Fruit fly (Drosophila melanogaster) whole organism, prepupa: ENCODE results near the gene yata.

Experiments used
- CG10631 ChIP-seq: fragments of 200-800 bp; sonication (Bioruptor generic); optimal IDR thresholded peaks from 2 replicates; lab custom pipeline; 2016; ENCODE audit warnings: missing biosample characterization, missing genetic modification characterization
- CG10669 ChIP-seq: fragments of 200-800 bp; sonication (Bioruptor generic); optimal IDR thresholded peaks from 3 replicates; lab custom pipeline; 2018; ENCODE audit warnings: missing biosample characterization, mild to moderate bottlenecking, missing genetic modification characterization, moderate library complexity
- CG11762 ChIP-seq: fragments of 200-800 bp; sonication (Bioruptor generic); optimal IDR thresholded peaks from 3 replicates; lab custom pipeline; 2016; ENCODE audit warnings: missing biosample characterization, missing genetic modification characterization; ENCODE audit not compliant: insufficient read depth
- CG11902 ChIP-seq: fragments of 200-800 bp; sonication (Bioruptor generic); optimal IDR thresholded peaks from 3 replicates; lab custom pipeline; 2016; ENCODE audit warnings: missing biosample characterization, missing genetic modification characterization
- CG15336 ChIP-seq: fragments of 200-800 bp; sonication (Bioruptor generic); IDR thresholded peaks from 2 replicates; pipeline ENCODE4 v1.3.6; 2022; ENCODE audit warnings: missing biosample characterization, missing genetic modification characterization
- CG1621 ChIP-seq: fragments of 200-800 bp; sonication (Bioruptor generic); optimal IDR thresholded peaks from 3 replicates; lab custom pipeline; 2018; ENCODE audit warnings: missing biosample characterization, mild to moderate bottlenecking, missing genetic modification characterization
- CG16779 ChIP-seq: fragments of 200-800 bp; sonication (Bioruptor generic); optimal IDR thresholded peaks from 3 replicates; lab custom pipeline; 2017; ENCODE audit warnings: missing biosample characterization, mild to moderate bottlenecking, missing genetic modification characterization
- CG3032 ChIP-seq: fragments of 200-800 bp; optimal IDR thresholded peaks from 2 replicates; lab custom pipeline; 2019; ENCODE audit warnings: missing biosample characterization, mild to moderate bottlenecking, missing genetic modification characterization, moderate library complexity
- CG32006 ChIP-seq: fragments of 200-800 bp; sonication (Bioruptor generic); optimal IDR thresholded peaks from 3 replicates; lab custom pipeline; 2017; ENCODE audit warnings: missing biosample characterization, mild to moderate bottlenecking, missing genetic modification characterization
- CG34406 ChIP-seq: fragments of 200-800 bp; sonication (Bioruptor generic); optimal IDR thresholded peaks from 3 replicates; lab custom pipeline; 2016; ENCODE audit warnings: missing biosample characterization, missing genetic modification characterization
- CG3919 ChIP-seq: fragments of 200-800 bp; sonication (Bioruptor generic); optimal IDR thresholded peaks from 3 replicates; lab custom pipeline; 2016; ENCODE audit warnings: missing biosample characterization, missing genetic modification characterization
- CG4318 ChIP-seq: fragments of 200-800 bp; sonication (Bioruptor generic); optimal IDR thresholded peaks from 3 replicates; lab custom pipeline; 2017; ENCODE audit warnings: missing biosample characterization, mild to moderate bottlenecking, missing genetic modification characterization
- CG6163 ChIP-seq: fragments of 200-800 bp; sonication (Bioruptor generic); IDR thresholded peaks from 3 replicates; pipeline ENCODE4 v1.3.6; 2022; ENCODE audit warnings: missing biosample characterization, missing genetic modification characterization
- CG6276 ChIP-seq: fragments of 200-800 bp; sonication (Bioruptor generic); optimal IDR thresholded peaks from 2 replicates; lab custom pipeline; 2017; ENCODE audit warnings: missing biosample characterization, mild to moderate bottlenecking, missing genetic modification characterization
- CG6792 ChIP-seq: fragments of 200-800 bp; sonication (Bioruptor generic); optimal IDR thresholded peaks from 3 replicates; lab custom pipeline; 2016; ENCODE audit warnings: missing biosample characterization, missing genetic modification characterization
- CG6854 ChIP-seq: fragments of 200-800 bp; sonication (Bioruptor generic); optimal IDR thresholded peaks from 2 replicates; lab custom pipeline; 2017; ENCODE audit warnings: missing biosample characterization, mild to moderate bottlenecking, missing genetic modification characterization
- CG8119 ChIP-seq: fragments of 200-800 bp; sonication (Bioruptor generic); IDR thresholded peaks from 3 replicates; pipeline ENCODE4 v1.3.6; 2022; ENCODE audit warnings: missing biosample characterization, missing genetic modification characterization
- CG8632 ChIP-seq: fragments of 200-800 bp; sonication (Bioruptor generic); optimal IDR thresholded peaks from 3 replicates; lab custom pipeline; 2016; ENCODE audit warnings: missing biosample characterization, missing genetic modification characterization
- Eip78C ChIP-seq: fragments of 200-800 bp; sonication (Bioruptor generic); peaks from one replicate; lab custom pipeline; 2016; ENCODE audit warnings: missing biosample characterization, missing genetic modification characterization
- Ets21C ChIP-seq: fragments of 200-800 bp; sonication (Bioruptor generic); optimal IDR thresholded peaks from 3 replicates; lab custom pipeline; 2016; ENCODE audit warnings: missing biosample characterization, missing genetic modification characterization
- Ets96B ChIP-seq: fragments of 200-800 bp; optimal IDR thresholded peaks from 2 replicates; lab custom pipeline; 2019; ENCODE audit warnings: missing biosample characterization, mild to moderate bottlenecking, missing genetic modification characterization, moderate library complexity
- Gug ChIP-seq: fragments of 200-800 bp; sonication (Bioruptor generic); IDR thresholded peaks from 2 replicates; pipeline ENCODE4 v1.3.6; 2022; ENCODE audit warnings: missing biosample characterization, missing genetic modification characterization
- Hr39 ChIP-seq: fragments of 200-800 bp; sonication (Bioruptor generic); optimal IDR thresholded peaks from 2 replicates; lab custom pipeline; 2016; ENCODE audit warnings: missing biosample characterization, missing genetic modification characterization
- Hr4 ChIP-seq: fragments of 200-800 bp; sonication (Bioruptor generic); optimal IDR thresholded peaks from 3 replicates; lab custom pipeline; 2016; ENCODE audit warnings: missing biosample characterization, missing genetic modification characterization
- Lpt ChIP-seq: fragments of 200-800 bp; sonication (Bioruptor generic); optimal IDR thresholded peaks from 3 replicates; lab custom pipeline; 2016; ENCODE audit warnings: missing biosample characterization, missing genetic modification characterization
- Met ChIP-seq: fragments of 200-800 bp; sonication (Bioruptor generic); optimal IDR thresholded peaks from 3 replicates; lab custom pipeline; 2016; ENCODE audit warnings: missing biosample characterization, missing genetic modification characterization
- Sox15 ChIP-seq: fragments of 200-800 bp; sonication (Bioruptor generic); optimal IDR thresholded peaks from 3 replicates; lab custom pipeline; 2016; ENCODE audit warnings: missing biosample characterization, missing genetic modification characterization
- acj6 ChIP-seq: fragments of 200-800 bp; sonication (Bioruptor generic); optimal IDR thresholded peaks from 3 replicates; lab custom pipeline; 2016; ENCODE audit warnings: missing biosample characterization, missing genetic modification characterization
- cyc ChIP-seq: fragments of 200-800 bp; sonication (Bioruptor generic); optimal IDR thresholded peaks from 3 replicates; lab custom pipeline; 2016; ENCODE audit warnings: missing biosample characterization, missing genetic modification characterization
- eg ChIP-seq: fragments of 200-800 bp; sonication (Bioruptor generic); IDR thresholded peaks from 3 replicates; pipeline ENCODE4 v1.3.6; 2022; ENCODE audit warnings: missing biosample characterization, missing genetic modification characterization
- esn ChIP-seq: fragments of 200-800 bp; sonication (Bioruptor generic); optimal IDR thresholded peaks from 2 replicates; lab custom pipeline; 2016; ENCODE audit warnings: missing biosample characterization, mild to moderate bottlenecking, missing genetic modification characterization, moderate library complexity
- fd85E ChIP-seq: fragments of 200-800 bp; sonication (Bioruptor generic); optimal IDR thresholded peaks from 3 replicates; lab custom pipeline; 2016; ENCODE audit warnings: missing biosample characterization, missing genetic modification characterization
- lz ChIP-seq: fragments of 200-800 bp; sonication (Bioruptor generic); optimal IDR thresholded peaks from 3 replicates; lab custom pipeline; 2016; ENCODE audit warnings: missing biosample characterization, missing genetic modification characterization
- net ChIP-seq: fragments of 200-800 bp; sonication (Bioruptor generic); optimal IDR thresholded peaks from 3 replicates; lab custom pipeline; 2016; ENCODE audit warnings: missing biosample characterization, missing genetic modification characterization
- pdm3 ChIP-seq: fragments of 200-800 bp; sonication (Bioruptor generic); optimal IDR thresholded peaks from 3 replicates; lab custom pipeline; 2016; ENCODE audit warnings: missing biosample characterization, missing genetic modification characterization
- spab ChIP-seq: fragments of 200-800 bp; sonication (Bioruptor generic); optimal IDR thresholded peaks from 2 replicates; lab custom pipeline; 2017; ENCODE audit warnings: missing biosample characterization, mild to moderate bottlenecking, missing genetic modification characterization, missing genetic modification reagents
- svp ChIP-seq: fragments of 200-800 bp; sonication (Bioruptor generic); peaks from one replicate; lab custom pipeline; 2016; ENCODE audit warnings: missing biosample characterization, missing genetic modification characterization
- topi ChIP-seq: fragments of 200-800 bp; sonication (Bioruptor generic); optimal IDR thresholded peaks from 3 replicates; lab custom pipeline; 2016; ENCODE audit warnings: missing biosample characterization, missing genetic modification characterization
- vri ChIP-seq: fragments of 200-800 bp; sonication (Bioruptor generic); optimal IDR thresholded peaks from 3 replicates; lab custom pipeline; 2016; ENCODE audit warnings: missing biosample characterization, mild to moderate bottlenecking, missing genetic modification characterization

Gene yata

dm6 chr3R:29748591-29749303 is at the start of gene yata, which contains the start of gene ATPsyngamma:
Gene yata, plus strand, starts transcription at chr3R:29749219.
Gene ATPsyngamma, minus strand, starts transcription at chr3R:29749163.
- 0 out of 3 replicates have a peak, but pooled peaks have one; percentile 19 for TF ChIP-seq eg (GFP tag; lab: Robert Waterston, UW)
- peak; percentile 43 for TF ChIP-seq esn (GFP tag; lab: Kevin White, UChicago)
- TF ChIP-seq CG11762 (GFP tag; lab: Kevin White, UChicago) = no peak
- TF ChIP-seq Ets96B (tag; lab: Kevin White, UChicago) = peak; percentile 14
- no peak for TF ChIP-seq CG6163 (GFP tag; lab: Robert Waterston, UW)
- no peak for TF ChIP-seq CG16779 (tag; lab: Kevin White, UChicago)
- peak; percentile 24 for TF ChIP-seq CG6854 (GFP tag; lab: Kevin White, UChicago)
- peak; percentile 36 for TF ChIP-seq CG3032 (tag; lab: Kevin White, UChicago)
- peak; percentile 98 for TF ChIP-seq vri (GFP tag; lab: Kevin White, UChicago)
- peak; percentile 5 for TF ChIP-seq Eip78C (GFP tag; lab: Kevin White, UChicago)
- TF ChIP-seq svp (GFP tag; lab: Kevin White, UChicago) = peak; percentile 96
- peak; percentile 41 for TF ChIP-seq CG34406 (GFP tag; lab: Kevin White, UChicago)
- TF ChIP-seq, all 60 proteins: peak for 9

DNA sequence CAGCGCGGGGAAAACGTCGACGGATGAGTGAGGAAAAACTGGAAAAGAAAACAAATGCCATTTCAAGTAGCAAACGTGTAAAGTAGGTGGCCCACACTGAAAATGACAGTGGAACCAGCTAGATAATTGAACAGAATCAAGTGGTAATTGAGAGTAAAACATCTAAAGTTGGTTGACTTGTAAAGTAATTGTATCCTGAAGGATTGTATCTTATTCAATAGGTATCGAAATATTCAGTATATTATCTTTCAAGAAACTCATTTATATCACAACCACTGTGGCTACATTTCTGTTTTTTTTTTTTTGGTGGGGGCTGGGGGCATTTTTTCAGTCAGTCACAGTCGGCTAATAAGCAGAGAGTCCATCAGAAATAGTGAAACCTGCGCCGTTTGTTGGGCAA is 49.8 kb upstream of the yata start:
- TF ChIP-seq Lpt (GFP tag; lab: Kevin White, UChicago) = no peak
- TF ChIP-seq CG6792 (GFP tag; lab: Kevin White, UChicago) = no peak
- TF ChIP-seq CG6163 (GFP tag; lab: Robert Waterston, UW) = no peak
- peak; percentile 12 for TF ChIP-seq Hr4 (GFP tag; lab: Kevin White, UChicago)
- TF ChIP-seq CG15336 = peak; percentile 47; the same call in 1 of the 2 replicates
- no peak for TF ChIP-seq fd85E (GFP tag; lab: Kevin White, UChicago)
- no peak for TF ChIP-seq spab (GFP tag; lab: Kevin White, UChicago)
- TF ChIP-seq CG1621 = no peak
- no peak for TF ChIP-seq net (GFP tag; lab: Kevin White, UChicago)
- no peak for TF ChIP-seq CG4318 (GFP tag; lab: Kevin White, UChicago)
- peak; percentile 15 for TF ChIP-seq Eip78C (GFP tag; lab: Kevin White, UChicago)
- no peak for TF ChIP-seq Ets21C (GFP tag; lab: Kevin White, UChicago)
- TF ChIP-seq Gug (GFP tag; lab: Robert Waterston, UW) = no peak
- TF ChIP-seq pdm3 (GFP tag; lab: Kevin White, UChicago) = no peak
- TF ChIP-seq CG6276 = no peak
- TF ChIP-seq CG6854 (GFP tag; lab: Kevin White, UChicago) = no peak
- TF ChIP-seq Sox15 = no peak
- TF ChIP-seq CG8632 (GFP tag; lab: Kevin White, UChicago) = no peak
- no peak for TF ChIP-seq CG10669 (GFP tag; lab: Kevin White, UChicago)
- TF ChIP-seq CG10631 (GFP tag; lab: Kevin White, UChicago) = no peak
- TF ChIP-seq CG32006 (GFP tag; lab: Kevin White, UChicago) = peak; percentile 26
- peak; percentile 68; the same call in 2 of the 3 replicates for TF ChIP-seq eg (GFP tag; lab: Robert Waterston, UW)
- TF ChIP-seq CG8119 (GFP tag; lab: Robert Waterston, UW) = peak; percentile 42; the same call in 1 of the 3 replicates
- TF ChIP-seq, all 60 proteins: peak for 6

dm6 chr3R:29701739-29702138 is 47.3 kb upstream of the yata start:
- TF ChIP-seq acj6 (GFP tag; lab: Kevin White, UChicago) = no peak
- no peak for TF ChIP-seq CG11902 (GFP tag; lab: Kevin White, UChicago)
- no peak for TF ChIP-seq Hr39 (GFP tag; lab: Kevin White, UChicago)

- peak; percentile 40 for TF ChIP-seq Met (GFP tag; lab: Kevin White, UChicago)
- TF ChIP-seq CG10631 (GFP tag; lab: Kevin White, UChicago) = no peak
- TF ChIP-seq topi (GFP tag; lab: Kevin White, UChicago) = peak; percentile 29
- no peak for TF ChIP-seq CG8632 (GFP tag; lab: Kevin White, UChicago)
- peak; percentile 9 for TF ChIP-seq CG3919 (GFP tag; lab: Kevin White, UChicago)
- peak; percentile 45 for TF ChIP-seq cyc
- peak; percentile 27 for TF ChIP-seq lz
Measured at dm6 chr3R:29704557-29704956, 44.5 kb upstream of the yata start.
